Fruit fly (Drosophila melanogaster) whole organism, embryonic: ENCODE results near the gene tra.

Source experiments
- Blimp-1 ChIP-seq: fragments of 200-800 bp; sonication (Bioruptor generic); optimal IDR thresholded peaks from 3 replicates; lab custom pipeline; 2018; ENCODE audit warnings: missing biosample characterization, missing genetic modification characterization, mild to moderate bottlenecking, moderate library complexity, missing genetic modification reagents
- C15 ChIP-seq: fragments of 200-800 bp; sonication (Bioruptor generic); IDR thresholded peaks from 3 replicates; pipeline ENCODE4 v1.3.6; 2022; ENCODE audit warnings: missing biosample characterization, missing genetic modification characterization
- CG10366 ChIP-seq: fragments of 200-800 bp; sonication (Bioruptor generic); IDR thresholded peaks from 2 replicates; pipeline ENCODE4 v1.3.6; 2022; ENCODE audit warnings: missing biosample characterization, missing genetic modification characterization
- CG10431 ChIP-seq: fragments of 200-800 bp; sonication (Bioruptor generic); optimal IDR thresholded peaks from 3 replicates; lab custom pipeline; 2018; ENCODE audit warnings: missing biosample characterization, mild to moderate bottlenecking, missing genetic modification characterization
- CG11398 ChIP-seq: fragments of 200-800 bp; sonication (Bioruptor generic); optimal IDR thresholded peaks from 2 replicates; lab custom pipeline; 2016; ENCODE audit warnings: missing biosample characterization, missing genetic modification characterization
- CG12299 ChIP-seq: fragments of 200-800 bp; sonication (Bioruptor generic); optimal IDR thresholded peaks from 2 replicates; lab custom pipeline; 2018; ENCODE audit warnings: missing biosample characterization, mild to moderate bottlenecking, missing genetic modification characterization
- CG13296 ChIP-seq: fragments of 200-800 bp; sonication (Bioruptor generic); optimal IDR thresholded peaks from 3 replicates; lab custom pipeline; 2018; ENCODE audit warnings: missing biosample characterization, mild to moderate bottlenecking, missing genetic modification characterization
- CG13894 ChIP-seq: fragments of 200-800 bp; sonication (Bioruptor generic); optimal IDR thresholded peaks from 3 replicates; lab custom pipeline; 2018; ENCODE audit warnings: missing biosample characterization, mild to moderate bottlenecking, missing genetic modification characterization, moderate library complexity
- CG1603 ChIP-seq: fragments of 200-800 bp; sonication (Bioruptor generic); optimal IDR thresholded peaks from 2 replicates; lab custom pipeline; 2019; ENCODE audit warnings: missing biosample characterization, mild to moderate bottlenecking, missing genetic modification characterization, moderate library complexity
- CG16815 ChIP-seq: fragments of 200-800 bp; sonication (Bioruptor generic); optimal IDR thresholded peaks from 3 replicates; lab custom pipeline; 2017; ENCODE audit warnings: missing biosample characterization, mild to moderate bottlenecking, missing genetic modification characterization
- CG1832 ChIP-seq: fragments of 200-800 bp; sonication (Bioruptor generic); optimal IDR thresholded peaks from 2 replicates; lab custom pipeline; 2017; ENCODE audit warnings: missing biosample characterization, mild to moderate bottlenecking, missing genetic modification characterization, inconsistent platforms
- CG18599 ChIP-seq: fragments of 200-800 bp; sonication (Bioruptor generic); optimal IDR thresholded peaks from 3 replicates; lab custom pipeline; 2017; ENCODE audit warnings: missing biosample characterization, missing genetic modification characterization, mild to moderate bottlenecking, moderate library complexity, missing genetic modification reagents
- CG31441 ChIP-seq: fragments of 200-800 bp; sonication (Bioruptor generic); IDR thresholded peaks from 2 replicates; pipeline ENCODE4 v1.3.6; 2022; ENCODE audit warnings: missing biosample characterization, missing genetic modification characterization
- CG33213 ChIP-seq: fragments of 200-800 bp; sonication (Bioruptor generic); optimal IDR thresholded peaks from 3 replicates; lab custom pipeline; 2016; ENCODE audit warnings: missing biosample characterization, missing genetic modification characterization
- CG4424 ChIP-seq: fragments of 200-800 bp; sonication (Bioruptor generic); optimal IDR thresholded peaks from 3 replicates; lab custom pipeline; 2016; ENCODE audit warnings: missing biosample characterization, missing genetic modification characterization
- CG5180 ChIP-seq: fragments of 200-800 bp; sonication (Bioruptor generic); optimal IDR thresholded peaks from 3 replicates; lab custom pipeline; 2017; ENCODE audit warnings: missing biosample characterization, missing genetic modification characterization, mild to moderate bottlenecking, moderate library complexity, missing genetic modification reagents
- CG5245 ChIP-seq: fragments of 200-800 bp; sonication (Bioruptor generic); optimal IDR thresholded peaks from 3 replicates; lab custom pipeline; 2016; ENCODE audit warnings: missing biosample characterization, missing genetic modification characterization
- CG7556 ChIP-seq: fragments of 200-800 bp; sonication (Bioruptor generic); optimal IDR thresholded peaks from 2 replicates; lab custom pipeline; 2017; ENCODE audit warnings: missing biosample characterization, mild to moderate bottlenecking, missing genetic modification characterization
- CG7839 ChIP-seq: fragments of 200-800 bp; sonication (Bioruptor generic); optimal IDR thresholded peaks from 3 replicates; lab custom pipeline; 2018; ENCODE audit warnings: missing biosample characterization, mild to moderate bottlenecking, missing genetic modification characterization, moderate library complexity
- CG7963 ChIP-seq: fragments of 200-800 bp; sonication (Bioruptor generic); IDR thresholded peaks from 3 replicates; pipeline ENCODE4 v1.3.6; 2022; ENCODE audit warnings: missing biosample characterization, missing genetic modification characterization; ENCODE audit not compliant: partially characterized antibody
- CG8089 ChIP-seq: fragments of 200-800 bp; sonication (Bioruptor generic); optimal IDR thresholded peaks from 3 replicates; lab custom pipeline; 2016; ENCODE audit warnings: missing biosample characterization, missing genetic modification characterization
- CG9437 ChIP-seq: fragments of 200-800 bp; sonication (Bioruptor generic); optimal IDR thresholded peaks from 2 replicates; lab custom pipeline; 2018; ENCODE audit warnings: missing biosample characterization, mild to moderate bottlenecking, missing genetic modification characterization
- CG9932 ChIP-seq: fragments of 200-800 bp; sonication (Bioruptor generic); IDR thresholded peaks from 2 replicates; pipeline ENCODE4 v1.3.6; 2022; ENCODE audit warnings: missing biosample characterization, missing genetic modification characterization
- Chrac-16 ChIP-seq: fragments of 200-800 bp; sonication (Bioruptor generic); optimal IDR thresholded peaks from 3 replicates; lab custom pipeline; 2016; ENCODE audit warnings: missing biosample characterization, missing genetic modification characterization
- H2.0 ChIP-seq: fragments of 200-800 bp; sonication (Bioruptor generic); IDR thresholded peaks from 2 replicates; pipeline ENCODE4 v1.3.6; 2022; ENCODE audit warnings: missing biosample characterization, missing genetic modification characterization
- Hey ChIP-seq: fragments of 200-800 bp; sonication (Bioruptor generic); optimal IDR thresholded peaks from 3 replicates; lab custom pipeline; 2018; ENCODE audit warnings: missing biosample characterization, mild to moderate bottlenecking, missing genetic modification characterization
- HmgZ ChIP-seq: fragments of 200-800 bp; sonication (Bioruptor generic); optimal IDR thresholded peaks from 2 replicates; lab custom pipeline; 2018; ENCODE audit warnings: missing biosample characterization, mild to moderate bottlenecking, missing genetic modification characterization
- Hr3 ChIP-seq: fragments of 200-800 bp; sonication (Bioruptor generic); optimal IDR thresholded peaks from 3 replicates; lab custom pipeline; 2016; ENCODE audit warnings: missing biosample characterization, missing genetic modification characterization
- Hsf ChIP-seq: fragments of 200-800 bp; sonication (Bioruptor generic); optimal IDR thresholded peaks from 3 replicates; lab custom pipeline; 2016; ENCODE audit warnings: missing biosample characterization, missing genetic modification characterization
- Max ChIP-seq: fragments of 200-800 bp; sonication (Bioruptor generic); optimal IDR thresholded peaks from 2 replicates; lab custom pipeline; 2016; ENCODE audit warnings: missing biosample characterization, mild to moderate bottlenecking, missing genetic modification characterization
- Pdp1 ChIP-seq, 2 experiments: fragments of 200-800 bp; sonication (Bioruptor generic); optimal IDR thresholded peaks; 3 replicates each; lab custom pipeline; 2016; ENCODE audit warnings: missing biosample characterization in 2 of 2, missing genetic modification characterization in 2 of 2, mild to moderate bottlenecking in 1 of 2, moderate library complexity in 1 of 2
- Ptx1 ChIP-seq: fragments of 200-800 bp; sonication (Bioruptor generic); IDR thresholded peaks from 2 replicates; pipeline ENCODE4 v1.3.6; 2022; ENCODE audit warnings: missing biosample characterization, missing genetic modification characterization
- Six4 ChIP-seq: fragments of 200-800 bp; sonication (Bioruptor generic); optimal IDR thresholded peaks from 2 replicates; lab custom pipeline; 2016; ENCODE audit warnings: missing biosample characterization, missing genetic modification characterization
- Spps ChIP-seq: fragments of 200-800 bp; sonication (Bioruptor generic); optimal IDR thresholded peaks from 2 replicates; lab custom pipeline; 2018; ENCODE audit warnings: missing biosample characterization, mild to moderate bottlenecking, missing genetic modification characterization
- Sry-δ ChIP-seq: fragments of 200-800 bp; sonication (Bioruptor generic); optimal IDR thresholded peaks from 2 replicates; lab custom pipeline; 2016; ENCODE audit warnings: missing biosample characterization, missing genetic modification characterization
- Vsx1 ChIP-seq: fragments of 200-800 bp; sonication (Bioruptor generic); optimal IDR thresholded peaks from 2 replicates; lab custom pipeline; 2017; ENCODE audit warnings: missing biosample characterization, mild to moderate bottlenecking, missing genetic modification characterization, missing genetic modification reagents
- aop ChIP-seq: fragments of 200-800 bp; sonication (Bioruptor generic); IDR thresholded peaks from 2 replicates; pipeline ENCODE4 v1.3.6; 2022; ENCODE audit warnings: missing biosample characterization, missing genetic modification characterization
- ato ChIP-seq: fragments of 200-800 bp; sonication (Bioruptor generic); IDR thresholded peaks from 2 replicates; pipeline ENCODE4 v1.3.6; 2022; ENCODE audit warnings: missing biosample characterization, missing genetic modification characterization; ENCODE audit not compliant: partially characterized antibody
- caup ChIP-seq: fragments of 200-800 bp; sonication (Bioruptor generic); optimal IDR thresholded peaks from 3 replicates; lab custom pipeline; 2017; ENCODE audit warnings: missing biosample characterization, mild to moderate bottlenecking, missing genetic modification characterization, moderate library complexity; ENCODE audit not compliant: severe bottlenecking
- dysf ChIP-seq: fragments of 200-800 bp; sonication (Bioruptor generic); IDR thresholded peaks from 3 replicates; pipeline ENCODE4 v1.3.6; 2022; ENCODE audit warnings: missing biosample characterization, missing genetic modification characterization
- eve ChIP-seq, 2 experiments: fragments of >200 bp; optimal IDR thresholded peaks; 2 replicates each; lab custom pipeline; 2017; ENCODE audit warnings: missing biosample characterization in 2 of 2, missing genetic modification characterization in 2 of 2
- exex ChIP-seq: fragments of 200-800 bp; sonication (Bioruptor generic); optimal IDR thresholded peaks from 4 replicates; lab custom pipeline; 2018; ENCODE audit warnings: missing biosample characterization, mild to moderate bottlenecking, missing genetic modification characterization, moderate library complexity
- mld ChIP-seq: fragments of 200-800 bp; sonication (Bioruptor generic); IDR thresholded peaks from 3 replicates; pipeline ENCODE4 v1.3.6; 2022; ENCODE audit warnings: missing biosample characterization, missing genetic modification characterization; ENCODE audit not compliant: partially characterized antibody
- nmo ChIP-seq: fragments of 200-800 bp; sonication (Bioruptor generic); optimal IDR thresholded peaks from 2 replicates; lab custom pipeline; 2018; ENCODE audit warnings: missing biosample characterization, mild to moderate bottlenecking, missing genetic modification characterization, moderate library complexity
- so ChIP-seq: fragments of 200-800 bp; sonication (Bioruptor generic); IDR thresholded peaks from 3 replicates; pipeline ENCODE4 v1.3.6; 2022; ENCODE audit warnings: missing biosample characterization, missing genetic modification characterization
- sug ChIP-seq: fragments of 200-800 bp; optimal IDR thresholded peaks from 2 replicates; lab custom pipeline; 2019; ENCODE audit warnings: missing biosample characterization, mild to moderate bottlenecking, missing genetic modification characterization, moderate library complexity
- tll ChIP-seq, 2 experiments: fragments of 200-800 bp in 1 of 2; fragments of >200 bp in 1 of 2; sonication (Bioruptor generic) in 1 of 2; optimal IDR thresholded peaks; 2 replicates each; lab custom pipeline; 2017 to 2019; ENCODE audit warnings: missing biosample characterization in 2 of 2, missing genetic modification characterization in 2 of 2, mild to moderate bottlenecking in 1 of 2, moderate library complexity in 1 of 2
- twi ChIP-seq: fragments of 200-800 bp; optimal IDR thresholded peaks from 2 replicates; lab custom pipeline; 2019; ENCODE audit warnings: missing biosample characterization, mild to moderate bottlenecking, missing genetic modification characterization, moderate library complexity
- wor ChIP-seq: fragments of 200-800 bp; sonication (Bioruptor generic); IDR thresholded peaks from 2 replicates; pipeline ENCODE4 v1.3.6; 2022; ENCODE audit warnings: missing biosample characterization, missing genetic modification characterization
- yki ChIP-seq: fragments of >200 bp; optimal IDR thresholded peaks from 3 replicates; lab custom pipeline; 2018
- zf30C ChIP-seq: fragments of 200-800 bp; sonication (Bioruptor generic); optimal IDR thresholded peaks from 3 replicates; lab custom pipeline; 2018; ENCODE audit warnings: missing biosample characterization, mild to moderate bottlenecking, missing genetic modification characterization

Gene tra

DNA sequence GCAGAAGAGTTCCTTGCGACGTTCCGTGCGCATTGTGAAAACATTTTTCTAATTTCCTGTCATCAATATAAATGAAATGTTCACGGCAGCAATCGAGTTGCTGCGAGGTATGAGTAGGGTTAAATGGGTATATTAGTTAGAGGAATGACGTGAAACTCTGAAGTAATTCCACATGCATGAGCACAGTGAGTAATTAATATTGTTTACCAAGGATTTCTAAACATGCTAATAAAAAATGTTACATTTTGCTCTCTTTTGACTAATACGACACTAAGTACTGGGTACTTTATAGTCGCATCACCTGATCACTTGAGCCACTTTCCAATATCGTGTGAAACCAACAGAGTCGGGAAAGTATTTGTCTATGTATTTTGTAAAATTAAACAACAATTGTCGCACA is 46.6 kb downstream of the tra start (continued):
- TF ChIP-seq eve (GFP tag; optimal IDR thresholded peaks at IDR 0.05; lab: Kevin White, UChicago) (no peak), Sry-δ (GFP tag; lab: Kevin White, UChicago) (no peak), Hey (tag; lab: Kevin White, UChicago) (no peak), twi (no peak), tll (GFP tag; optimal IDR thresholded peaks at IDR 0.05; lab: Kevin White, UChicago) (no peak), Max (no peak), CG7556 (GFP tag; lab: Kevin White, UChicago) (no peak), CG16815 (GFP tag; lab: Kevin White, UChicago) (peak; percentile 30), sug (tag; lab: Kevin White, UChicago) (no peak), CG10366 (GFP tag; lab: Robert Waterston, UW) (peak; percentile 45; the same call in 1 of the 2 replicates), HmgZ (tag; lab: Kevin White, UChicago) (no peak), yki (no peak), CG9437 (GFP tag; lab: Kevin White, UChicago) (peak; percentile 7), CG4424 (peak; percentile 35), CG1603 (tag; lab: Kevin White, UChicago) (peak; percentile 82), H2.0 (GFP tag; lab: Robert Waterston, UW) (no peak), dysf (peak; percentile 37; the same call in 1 of the 3 replicates), exex (tag; lab: Kevin White, UChicago) (no peak), CG10431 (GFP tag; lab: Kevin White, UChicago) (no peak), Hsf (GFP tag; lab: Kevin White, UChicago) (peak; percentile 48), CG8089 (peak; percentile 3), Chrac-16 (GFP tag; lab: Kevin White, UChicago) (peak; percentile 31), CG31441 (GFP tag; lab: Robert Waterston, UW) (0 out of 2 replicates have a peak, but pooled peaks have one; percentile 19), Hr3 (GFP tag; lab: Kevin White, UChicago) (peak; percentile 42), CG7839 (peak; percentile 32), wor (GFP tag; lab: Robert Waterston, UW) (peak; percentile 58), Pdp1 (GFP tag; optimal IDR thresholded peaks at IDR 0.05; lab: Kevin White, UChicago) (peak in 1 of 2 experiments; percentile 28), CG13894 (no peak), CG12299 (no peak), C15 (GFP tag; lab: Robert Waterston, UW) (no peak), caup (GFP tag; lab: Kevin White, UChicago) (no peak), so (GFP tag; lab: Robert Waterston, UW) (no peak), Blimp-1 (GFP tag; lab: Kevin White, UChicago) (peak; percentile 71), Six4 (GFP tag; lab: Kevin White, UChicago) (peak; percentile 1), CG1832 (GFP tag; lab: Kevin White, UChicago) (no peak), nmo (GFP tag; lab: Kevin White, UChicago) (peak; percentile 16), CG11398 (peak; percentile 0), CG13296 (GFP tag; lab: Kevin White, UChicago) (no peak), CG9932 (no peak), zf30C (GFP tag; lab: Kevin White, UChicago) (no peak), CG7963 (no peak), CG5180 (no peak), CG18599 (GFP tag; lab: Kevin White, UChicago) (peak; percentile 7), Ptx1 (GFP tag; lab: Robert Waterston, UW) (peak; percentile 41; the same call in 1 of the 2 replicates), CG33213 (GFP tag; lab: Kevin White, UChicago) (no peak), Spps (tag; lab: Kevin White, UChicago) (no peak), Vsx1 (no peak), mld (GFP tag; lab: Robert Waterston, UW) (no peak), ato (GFP tag; lab: Robert Waterston, UW) (no peak), aop (GFP tag; lab: Robert Waterston, UW) (no peak), CG5245 (GFP tag; lab: Kevin White, UChicago) (peak; percentile 20)
